Worm (Caenorhabditis elegans): ENCODE results near the gene grld-1.

grld-1 gene

DNA sequence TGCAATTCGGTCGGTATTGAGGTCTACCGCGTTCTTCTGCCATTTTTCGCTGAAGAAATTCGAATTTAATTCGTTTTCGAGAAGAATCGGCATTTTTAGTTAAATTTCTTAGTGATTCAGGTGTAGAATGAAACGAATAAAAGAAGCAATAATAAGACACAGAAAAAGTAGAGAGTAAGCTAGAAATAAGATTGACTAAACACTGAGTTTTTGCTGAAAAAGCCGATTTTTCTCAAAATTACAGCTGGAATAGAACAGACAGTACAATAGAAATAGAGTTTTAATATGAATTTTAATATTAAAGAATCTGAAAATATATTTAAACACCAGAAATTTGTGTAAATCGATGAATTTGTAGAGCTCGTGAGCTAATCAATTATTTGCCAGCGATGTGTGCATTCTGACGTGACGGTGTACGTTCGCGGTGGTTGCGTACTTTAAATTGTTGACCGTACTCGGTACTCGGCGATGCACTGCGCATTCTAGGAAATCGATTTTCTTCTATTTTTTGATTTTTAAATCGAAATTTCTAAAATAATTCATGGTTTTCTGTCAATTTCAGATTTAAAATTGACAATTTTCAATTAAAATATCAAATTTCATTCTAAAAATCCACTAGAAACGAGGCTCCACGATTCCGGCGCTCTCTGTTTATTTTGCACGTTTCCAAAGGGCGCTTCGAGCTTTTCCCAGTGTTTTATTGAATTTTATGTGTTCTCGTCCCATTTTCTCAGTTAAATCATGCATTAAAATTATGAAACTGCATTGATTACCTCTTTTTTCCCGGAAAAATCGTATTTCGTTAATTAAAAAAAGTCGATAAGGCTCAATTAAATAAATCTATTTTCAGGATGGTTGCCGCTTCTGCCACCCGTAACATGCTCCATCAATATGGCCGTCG lies at the start of gene grld-1, which contains the start of gene cox-6C:
Gene grld-1 (minus strand): TSS at position 51 of the 901 bp plus-strand sequence.
Gene cox-6C (plus strand): TSS at position 851 of the 901 bp plus-strand sequence.
- TF ChIP-seq unc-62 (GFP tag; optimal IDR thresholded peaks at IDR 0.05): no peak

DNA sequence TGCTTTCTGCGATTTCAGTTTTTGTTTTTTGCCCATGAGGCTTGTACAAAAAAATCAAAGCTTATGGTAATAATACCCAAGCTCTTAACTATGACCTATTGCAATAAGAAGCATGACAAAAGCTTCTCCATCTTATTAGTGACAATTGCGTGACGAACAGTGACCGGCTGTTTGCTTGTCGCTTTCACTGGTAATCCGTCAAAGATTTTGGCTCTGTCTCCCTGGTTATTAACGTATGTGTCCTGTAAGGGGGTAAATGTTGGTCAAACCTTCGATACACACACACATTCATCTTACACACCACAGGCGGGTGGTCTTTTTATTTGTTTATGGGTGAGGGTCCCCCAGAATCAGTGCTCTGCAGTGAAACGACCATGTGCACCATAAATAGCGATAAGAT lies 48.4 kb upstream of the grld-1 start:
- no peak for TF ChIP-seq unc-62 (GFP tag; optimal IDR thresholded peaks at IDR 0.05)

DNA sequence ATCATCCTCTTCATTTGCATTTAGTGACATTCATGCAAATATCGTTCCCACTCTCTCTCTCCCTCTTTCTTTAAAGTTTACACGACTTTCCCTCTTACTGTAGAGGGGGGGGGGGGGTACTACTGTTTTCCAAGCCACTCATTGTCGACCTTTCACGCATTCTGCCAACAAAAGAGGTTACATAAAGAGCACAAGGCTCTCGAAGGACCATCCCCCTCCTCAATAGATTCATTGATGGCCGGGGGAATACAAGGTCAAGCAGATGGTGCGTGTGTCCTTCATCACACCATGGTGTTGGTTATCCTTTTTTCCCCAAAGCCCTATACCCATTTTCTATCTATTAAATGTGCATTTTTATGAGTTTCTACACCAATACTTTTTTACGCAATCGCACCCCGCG lies 47.3 kb upstream of the grld-1 start:
- TF ChIP-seq unc-62 (GFP tag; optimal IDR thresholded peaks at IDR 0.05): no peak

DNA sequence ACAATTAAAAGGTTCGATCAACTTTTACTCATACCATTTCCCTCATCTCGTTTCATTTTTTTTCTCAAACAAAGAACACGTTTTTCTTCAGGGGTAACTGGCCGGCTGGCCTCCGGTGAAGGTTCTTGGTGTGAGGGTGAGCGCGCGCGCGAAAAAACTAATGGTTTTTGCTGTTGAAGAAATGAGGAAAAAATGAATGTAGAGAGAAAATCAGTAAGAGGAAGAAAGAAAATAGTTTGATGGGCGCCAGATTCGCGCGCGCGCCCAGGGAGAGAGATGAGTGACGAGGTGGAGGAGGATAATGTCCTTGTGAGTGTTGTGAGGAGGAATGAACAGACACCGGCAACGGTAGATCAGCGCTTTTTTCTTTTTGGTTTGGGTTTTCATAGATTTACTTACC lies 45.3 kb upstream of the grld-1 start:
- TF ChIP-seq unc-62 (GFP tag; optimal IDR thresholded peaks at IDR 0.05): no peak

DNA sequence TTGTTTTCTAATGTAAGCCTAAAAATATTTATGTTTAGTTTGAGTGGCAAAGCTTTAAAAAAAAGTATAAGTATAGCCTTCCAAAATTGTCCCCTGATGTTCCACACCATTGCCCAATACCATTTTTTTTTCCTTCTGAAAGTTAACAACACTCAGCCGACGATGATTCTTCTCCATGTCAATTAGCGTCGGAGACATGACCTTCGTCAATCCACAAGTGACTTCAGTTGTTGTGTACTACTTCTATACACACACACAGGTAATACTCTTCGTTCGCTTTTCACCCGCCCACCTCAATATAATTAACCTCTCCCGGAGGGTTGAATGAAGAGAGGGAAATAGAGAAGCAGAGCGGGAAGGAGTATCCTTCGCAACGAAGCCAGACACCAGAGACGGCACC lies 39.0 kb upstream of the grld-1 start, which contains the start of gene cutl-24:
Gene cutl-24 (plus strand): TSS at position 301 of the 400 bp plus-strand sequence.
- no peak for TF ChIP-seq unc-62 (GFP tag; optimal IDR thresholded peaks at IDR 0.05)

DNA sequence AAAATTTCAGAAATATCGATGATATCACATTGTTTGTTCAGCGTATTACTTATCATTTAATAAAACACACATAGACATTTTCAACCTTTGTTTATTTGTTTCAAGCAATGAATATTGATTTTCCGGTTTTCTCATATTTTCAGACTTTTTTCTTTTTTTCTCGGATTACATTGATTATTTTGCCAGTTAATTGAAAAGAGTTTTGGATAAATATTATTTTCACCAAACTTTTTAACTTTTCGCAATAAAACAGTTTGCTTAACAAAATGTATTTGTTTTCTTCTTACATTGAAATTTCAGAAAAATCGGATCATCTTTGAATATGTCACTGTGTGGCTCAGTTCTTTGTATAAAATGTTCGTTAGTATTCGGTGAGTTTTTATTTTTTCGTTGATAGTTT lies 36.8 kb upstream of the grld-1 start, which contains the start of gene Y38C1AA.6:
Gene Y38C1AA.6 (plus strand): TSS at position 301 of the 400 bp plus-strand sequence.
- TF ChIP-seq unc-62 (GFP tag; optimal IDR thresholded peaks at IDR 0.05): no peak

DNA sequence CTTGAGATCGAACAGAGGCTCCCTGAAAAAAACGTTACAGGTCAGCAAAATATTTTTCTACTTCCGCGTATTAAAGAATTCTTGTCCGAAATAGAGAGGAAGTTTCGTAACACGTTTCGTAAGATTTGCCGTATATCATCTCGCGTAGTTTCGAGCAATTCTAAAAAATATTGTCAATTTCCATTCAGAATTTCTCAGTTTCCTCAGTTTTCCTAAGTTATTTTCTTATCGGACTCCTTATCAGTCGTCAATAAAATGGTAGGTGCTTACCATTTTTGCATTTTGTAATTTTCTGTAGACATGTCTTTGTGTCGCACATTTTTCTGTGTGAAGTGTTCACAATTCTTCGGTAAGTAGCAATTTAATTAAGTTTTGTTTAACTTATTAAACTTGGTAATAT lies 34.1 kb upstream of the grld-1 start, which contains the start of gene Y38C1AA.19:
Gene Y38C1AA.19 (plus strand): TSS at position 301 of the 400 bp plus-strand sequence.
- TF ChIP-seq unc-62 (GFP tag; optimal IDR thresholded peaks at IDR 0.05): no peak

DNA sequence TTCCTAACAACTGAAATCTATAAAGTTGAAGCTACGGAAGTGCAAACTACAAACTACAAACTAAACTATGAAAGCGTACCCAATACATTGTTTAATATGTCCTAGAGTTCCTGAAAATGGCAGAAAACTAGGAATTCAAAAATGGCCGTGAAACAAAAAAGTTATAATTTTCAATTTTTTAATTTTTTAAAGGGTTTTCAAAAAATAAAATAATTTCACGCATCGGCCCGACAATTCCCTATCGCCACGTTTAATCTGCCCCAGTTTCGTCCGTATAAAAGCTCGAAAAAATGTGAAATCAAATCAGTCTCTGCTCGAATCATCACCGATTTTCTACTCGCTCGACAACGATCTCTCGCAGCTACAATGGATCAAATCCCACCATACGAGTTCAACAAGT lies 32.9 kb upstream of the grld-1 start, which contains the start of gene Y38C1AA.7:
Gene Y38C1AA.7 (plus strand): TSS at position 301 of the 400 bp plus-strand sequence.
- TF ChIP-seq unc-62 (GFP tag; optimal IDR thresholded peaks at IDR 0.05): no peak

DNA sequence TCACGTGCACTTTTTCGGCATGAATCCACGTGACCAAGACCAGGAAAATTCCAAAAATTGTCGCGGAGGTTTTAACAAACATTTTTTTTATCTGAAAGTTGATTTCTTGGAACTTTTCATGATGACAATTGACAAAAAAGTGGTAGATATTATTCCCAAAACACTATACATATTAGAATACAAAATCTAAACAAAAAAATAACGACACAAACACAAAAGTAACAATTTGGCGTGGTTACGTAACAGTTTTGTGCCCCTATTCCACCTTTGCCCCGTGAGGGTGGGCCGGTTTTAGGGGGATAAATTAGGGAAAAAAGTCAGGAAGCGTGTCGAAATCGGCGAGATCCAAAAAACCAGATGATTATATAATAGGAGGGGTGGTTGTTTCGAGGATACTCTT lies 32.1 kb upstream of the grld-1 start, which contains the start of gene gegf-1:
Gene gegf-1 (minus strand): TSS at position 101 of the 400 bp plus-strand sequence.
- TF ChIP-seq unc-62 (GFP tag; optimal IDR thresholded peaks at IDR 0.05): no peak

DNA sequence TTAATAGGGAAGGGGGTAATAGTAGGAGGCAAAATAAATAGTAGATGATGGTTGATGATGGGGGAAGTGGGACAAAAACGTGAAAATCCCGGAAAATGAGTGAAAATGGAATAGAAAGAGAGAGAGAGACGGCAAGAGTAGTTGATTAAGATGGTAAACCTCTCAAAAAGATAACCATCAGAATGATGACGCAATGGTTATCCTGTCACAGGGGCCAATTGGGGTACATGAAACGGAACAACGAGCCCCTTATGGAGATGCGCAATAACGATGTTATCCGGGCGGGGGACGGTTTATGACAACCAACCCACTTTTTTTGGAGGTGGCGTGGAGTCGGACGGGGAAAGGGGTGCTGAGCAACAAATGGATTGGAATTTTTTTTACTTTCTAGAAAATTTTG lies 24.1 kb upstream of the grld-1 start:
- no peak for TF ChIP-seq unc-62 (GFP tag; optimal IDR thresholded peaks at IDR 0.05)

DNA sequence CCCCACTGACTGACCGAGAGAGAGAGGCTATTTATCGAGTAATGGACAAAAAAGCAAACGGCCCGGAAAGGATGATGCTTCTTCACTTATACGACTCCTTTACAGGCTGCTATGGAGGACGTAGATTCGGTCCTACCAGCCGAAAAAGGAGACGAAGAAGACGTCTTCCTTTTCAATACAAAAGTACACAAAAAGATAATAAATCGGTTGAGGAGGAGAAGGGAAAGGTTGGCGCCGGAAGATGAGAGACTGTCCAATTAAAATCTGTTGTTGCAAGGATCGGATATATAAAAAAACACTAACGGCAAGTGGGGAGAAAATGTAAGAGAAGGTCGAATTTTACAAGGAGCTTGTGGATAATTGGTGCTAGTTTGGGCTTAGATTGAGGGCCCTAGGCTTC lies 23.0 kb upstream of the grld-1 start:
- TF ChIP-seq unc-62 (GFP tag; optimal IDR thresholded peaks at IDR 0.05): no peak

DNA sequence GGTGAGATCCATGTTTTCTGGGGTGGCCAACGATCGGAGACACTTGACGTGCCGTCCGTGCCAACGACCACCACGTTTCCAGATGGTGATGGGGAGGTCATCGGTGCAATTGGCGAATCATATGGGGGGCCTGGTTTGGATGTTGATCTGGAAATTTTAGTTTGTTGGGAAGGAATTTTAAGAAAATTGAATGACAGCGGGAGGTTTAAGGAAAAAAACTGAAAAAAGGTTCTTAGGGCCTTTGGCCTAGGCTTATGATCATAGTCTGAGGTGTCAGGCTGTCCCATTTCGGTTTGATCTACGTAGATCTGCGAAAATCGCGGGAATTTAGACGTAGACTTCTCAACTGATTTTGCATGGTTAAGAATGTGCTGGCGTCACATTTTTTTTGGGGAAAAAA lies 22.1 kb upstream of the grld-1 start, which contains the start of gene col-99:
Gene col-99 (minus strand): TSS at position 101 of the 400 bp plus-strand sequence.
- no peak for TF ChIP-seq unc-62 (GFP tag; optimal IDR thresholded peaks at IDR 0.05)

DNA sequence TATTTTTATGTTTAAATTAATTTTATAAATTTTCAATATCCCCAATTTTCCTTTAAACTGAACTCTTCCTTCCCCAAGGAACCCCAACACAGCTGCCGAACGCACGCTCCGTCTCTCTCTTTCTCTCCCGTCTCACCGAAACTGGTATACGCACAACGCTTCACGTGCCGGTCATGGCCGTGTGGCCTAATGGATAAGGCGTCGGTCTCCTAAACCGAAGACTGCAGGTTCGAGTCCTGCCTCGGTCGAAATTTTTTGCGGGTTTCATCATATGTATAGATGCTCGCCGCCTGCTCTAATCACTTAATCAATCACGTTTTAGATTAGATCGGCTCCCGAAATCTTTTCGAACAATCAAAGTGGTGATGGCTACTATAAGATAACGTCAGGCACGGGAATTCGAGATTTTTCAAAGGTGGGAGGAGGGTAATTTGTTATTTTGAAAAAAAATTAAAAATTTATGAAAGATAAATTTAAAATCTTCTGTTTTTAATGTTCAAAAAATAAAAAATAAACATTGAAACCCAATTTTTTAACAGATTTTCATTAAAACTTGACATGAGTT lies 18.2 kb upstream of the grld-1 start:
- no peak for TF ChIP-seq unc-62 (GFP tag; optimal IDR thresholded peaks at IDR 0.05)

DNA sequence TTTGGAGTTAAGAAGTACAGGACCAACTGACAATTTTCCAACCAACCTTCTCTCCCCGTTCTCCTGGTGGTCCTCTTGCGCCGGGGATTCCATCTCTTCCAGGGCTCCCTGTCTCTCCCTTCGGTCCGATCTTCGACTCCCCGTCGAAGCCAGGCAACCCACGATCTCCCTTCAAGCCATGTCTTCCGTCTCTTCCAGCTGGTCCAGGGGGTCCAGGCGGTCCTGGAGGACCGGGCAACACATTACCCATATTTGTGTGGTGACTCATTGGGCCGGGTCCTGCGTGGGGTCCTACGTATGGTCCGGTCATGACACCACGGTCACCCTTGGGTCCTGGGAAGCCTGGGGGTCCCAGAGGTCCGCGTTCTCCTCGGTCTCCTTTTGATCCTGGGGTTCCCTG lies 15.3 kb upstream of the grld-1 start:
- no peak for TF ChIP-seq unc-62 (GFP tag; optimal IDR thresholded peaks at IDR 0.05)

DNA sequence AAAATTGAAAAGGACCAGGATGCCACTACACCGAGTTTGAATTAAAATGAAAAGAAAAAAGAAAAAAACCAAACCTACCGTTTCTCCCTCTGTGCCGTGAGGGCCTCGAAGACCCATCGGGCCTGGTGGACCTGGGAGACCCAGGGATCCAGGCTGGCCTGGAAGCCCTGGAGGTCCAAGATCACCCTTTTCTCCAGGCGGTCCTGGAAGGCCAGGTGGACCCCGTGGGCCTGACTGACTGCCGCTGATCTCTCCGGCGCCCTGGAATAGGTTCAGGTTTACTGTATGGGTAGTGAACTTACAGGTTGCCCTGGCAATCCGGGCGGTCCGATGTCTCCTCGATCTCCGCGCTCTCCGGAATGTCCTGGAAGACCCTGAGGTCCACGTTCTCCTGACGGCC lies 13.9 kb upstream of the grld-1 start:
- TF ChIP-seq unc-62 (GFP tag; optimal IDR thresholded peaks at IDR 0.05): no peak

DNA sequence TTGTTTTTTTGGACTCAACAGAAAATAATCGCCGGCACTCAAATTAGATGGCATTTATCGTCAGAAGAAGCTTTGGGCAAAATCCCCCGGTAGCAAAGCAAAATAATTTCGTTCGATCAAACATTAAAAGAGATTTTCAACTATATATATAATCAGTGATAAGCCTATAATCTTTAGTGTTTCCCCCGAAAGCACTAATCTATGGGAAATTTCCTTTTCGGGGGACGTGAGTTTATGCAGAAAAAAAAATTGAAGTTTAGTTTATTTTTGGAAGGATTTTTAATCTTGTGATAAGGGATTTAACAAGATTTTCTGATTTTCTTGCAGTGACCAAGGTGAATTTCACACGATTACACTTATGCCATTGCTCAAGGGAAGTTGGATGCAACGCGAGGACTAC lies 8.2 kb upstream of the grld-1 start:
- TF ChIP-seq unc-62 (GFP tag; optimal IDR thresholded peaks at IDR 0.05): no peak

DNA sequence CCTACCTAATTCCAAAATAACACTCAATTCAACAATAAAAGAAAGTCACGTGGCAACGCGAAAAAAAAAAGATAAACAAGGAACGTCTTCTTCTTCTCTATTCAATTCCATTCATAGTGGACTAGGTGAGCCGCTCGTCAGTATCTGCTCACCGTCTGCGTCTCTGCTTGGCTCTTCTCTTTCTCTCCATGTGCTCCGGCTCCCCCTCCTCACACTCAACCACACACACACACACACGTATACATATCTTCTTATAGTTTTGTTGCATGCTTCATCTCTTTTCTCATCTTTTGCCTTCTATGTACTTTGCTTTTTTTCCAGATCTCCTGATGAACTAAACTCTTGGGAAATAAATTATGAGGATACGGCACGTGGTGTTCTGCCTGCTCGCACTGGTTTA lies 6.4 kb upstream of the grld-1 start, which contains the start of gene daf-1:
Gene daf-1 (plus strand): TSS at position 322 of the 400 bp plus-strand sequence.
- TF ChIP-seq unc-62 (GFP tag; optimal IDR thresholded peaks at IDR 0.05): no peak

Data from whole organism, dauer.